Worm (Caenorhabditis elegans) whole organism, mixed stage, embryonic: ENCODE measurements around the gene C35B1.5.

Experiments
- M03D4.4 ChIP-seq: sonication (generic microtip); optimal IDR thresholded peaks from 2 replicates; lab custom pipeline; 2017; ENCODE audit warnings: mild to moderate bottlenecking, missing genetic modification characterization, missing compliant biosample characterization
- elt-1 ChIP-seq: sonication (generic microtip); optimal IDR thresholded peaks from 2 replicates; lab custom pipeline; 2017; ENCODE audit warnings: missing genetic modification characterization, mild to moderate bottlenecking, missing compliant biosample characterization, antibody characterized with exemption, moderate library complexity, borderline replicate concordance; ENCODE audit not compliant: insufficient read depth
- lsy-2 ChIP-seq: fragments of 150-350 bp; optimal IDR thresholded peaks from 2 replicates; lab custom pipeline; 2014; ENCODE audit warnings: missing biosample characterization, missing genetic modification characterization
- nhr-12 ChIP-seq: fragments of 150-350 bp; optimal IDR thresholded peaks from 2 replicates; lab custom pipeline; 2014; ENCODE audit warnings: missing biosample characterization, missing genetic modification characterization
- nhr-2 ChIP-seq: fragments of 150-350 bp; optimal IDR thresholded peaks from 2 replicates; lab custom pipeline; 2014; ENCODE audit warnings: missing biosample characterization, missing genetic modification characterization
- pha-4 ChIP-seq: fragments of 150-350 bp; optimal IDR thresholded peaks from 2 replicates; lab custom pipeline; 2018; ENCODE audit warnings: missing biosample characterization, missing genetic modification reagents, missing genetic modification characterization
- snpc-4 ChIP-seq: fragments of 150-350 bp; optimal IDR thresholded peaks from 2 replicates; lab custom pipeline; 2014; ENCODE audit warnings: missing biosample characterization, missing genetic modification characterization
- unc-39 ChIP-seq: fragments of 150-350 bp; optimal IDR thresholded peaks from 2 replicates; lab custom pipeline; 2014; ENCODE audit warnings: missing biosample characterization, missing genetic modification characterization
- unc-62 ChIP-seq: fragments of 150-350 bp; optimal IDR thresholded peaks from 2 replicates; lab custom pipeline; 2014; ENCODE audit warnings: missing biosample characterization, missing genetic modification reagents, missing genetic modification characterization
- zip-8 ChIP-seq: fragments of 150-350 bp; optimal IDR thresholded peaks from 2 replicates; lab custom pipeline; 2014; ENCODE audit warnings: missing biosample characterization, missing genetic modification characterization
- ztf-11 ChIP-seq: fragments of 150-350 bp; optimal IDR thresholded peaks from 2 replicates; lab custom pipeline; 2014; ENCODE audit warnings: missing biosample characterization, missing genetic modification characterization

DNA sequence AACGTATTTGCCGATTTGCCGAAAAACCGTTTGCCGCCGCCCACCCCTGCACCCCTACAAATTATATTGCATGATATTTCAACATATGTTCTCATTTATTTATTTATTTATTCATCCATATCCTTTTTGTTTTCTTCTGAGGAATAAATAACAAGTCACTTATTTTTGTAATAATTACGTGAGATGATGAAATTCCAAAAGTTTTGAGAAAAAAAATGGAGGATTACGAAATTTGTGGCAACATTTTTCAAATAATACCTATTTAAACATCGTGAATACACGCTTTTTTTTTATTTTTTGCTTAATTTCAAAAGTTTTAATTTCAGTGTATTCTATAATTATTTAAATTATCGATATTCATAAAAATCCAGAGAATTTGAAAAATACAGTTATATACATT, 12.9 kb upstream of the C35B1.5 start:
- TF ChIP-seq unc-62: no peak
- TF ChIP-seq nhr-12 (tag; lab: Kevin White, UChicago): no peak
- TF ChIP-seq lsy-2 (tag; lab: Kevin White, UChicago): no peak
- no peak for TF ChIP-seq unc-39 (tag; lab: Kevin White, UChicago)
- TF ChIP-seq ztf-11 (tag; lab: Kevin White, UChicago): no peak
- no peak for TF ChIP-seq nhr-2
- no peak for TF ChIP-seq zip-8
- no peak for TF ChIP-seq snpc-4
- no peak for TF ChIP-seq pha-4 (tag; lab: Kevin White, UChicago)
- no peak for TF ChIP-seq elt-1 (tag; lab: Kevin White, UChicago)
- no peak for TF ChIP-seq M03D4.4 (tag; lab: Kevin White, UChicago)
